Worm (Caenorhabditis elegans): ENCODE measurements around the gene acl-1.

- no peak for TF ChIP-seq nhr-90 (tag; optimal IDR thresholded peaks at IDR 0.05)
- no peak for TF ChIP-seq B0336.3 (GFP tag; IDR thresholded peaks at IDR 0.05)
- no peak for TF ChIP-seq ztf-28 (GFP tag; IDR thresholded peaks at IDR 0.05)
- no peak for TF ChIP-seq lag-1 (GFP tag; IDR thresholded peaks at IDR 0.05)
- no peak for TF ChIP-seq Y95B8A.8 (GFP tag; IDR thresholded peaks at IDR 0.05)
- TF ChIP-seq bed-1 (GFP tag; IDR thresholded peaks at IDR 0.05): no peak
- no peak for TF ChIP-seq sdz-38 (tag; optimal IDR thresholded peaks at IDR 0.05)
- no peak for TF ChIP-seq ztf-22 (GFP tag; optimal IDR thresholded peaks at IDR 0.05)
- no peak for TF ChIP-seq pha-4 (tag; optimal IDR thresholded peaks at IDR 0.05)
- no peak for TF ChIP-seq F49E8.2 (tag; optimal IDR thresholded peaks at IDR 0.05; ENCODE audit: insufficient read depth)
- TF ChIP-seq ceh-91 (GFP tag; IDR thresholded peaks at IDR 0.05): no peak
- TF ChIP-seq sea-2 (GFP tag; IDR thresholded peaks at IDR 0.05): no peak
Measured at ce11 chrX:15847543-15848087, 2.1 kb upstream of the acl-1 start, which contains the start of gene F59F4.3.

Measured in whole organism, young adult.